Worm (Caenorhabditis elegans): ENCODE measurements around the gene vps-24.

vps-24 gene

DNA sequence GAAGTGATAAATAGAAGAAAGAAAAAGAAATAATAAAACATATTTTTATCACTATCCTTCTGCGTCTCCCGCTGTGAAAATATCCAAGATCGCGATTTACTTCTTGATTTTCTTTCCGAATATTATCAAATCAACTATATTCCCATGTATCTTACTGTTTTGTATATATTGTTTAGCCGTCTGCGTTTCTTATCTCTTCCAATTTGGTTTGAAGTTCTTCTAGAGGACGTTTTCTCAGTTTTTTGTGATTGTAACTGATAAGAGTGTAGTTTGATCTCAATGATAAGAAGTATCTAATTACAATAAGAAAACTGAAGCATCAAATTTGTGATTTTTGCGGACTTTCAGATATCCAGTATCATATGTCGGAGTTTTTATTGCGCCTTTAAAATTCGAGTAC, 33.1 kb upstream of the vps-24 start (continued):
- TF ChIP-seq ceh-44 (GFP tag; IDR thresholded peaks at IDR 0.05) = no peak
- TF ChIP-seq Y5F2A.4 (GFP tag; optimal IDR thresholded peaks at IDR 0.05) = no peak
- no peak for TF ChIP-seq hlh-30 (tag; optimal IDR thresholded peaks at IDR 0.05; ENCODE audit: insufficient read depth)
- no peak for TF ChIP-seq daf-16 (GFP tag; optimal IDR thresholded peaks at IDR 0.05)
- TF ChIP-seq daf-16 (tag; optimal IDR thresholded peaks at IDR 0.05) = peak; percentile 46
- no peak for TF ChIP-seq snpc-1.2 (GFP tag; IDR thresholded peaks at IDR 0.05)
- TF ChIP-seq cey-2 (tag; optimal IDR thresholded peaks at IDR 0.05; ENCODE audit: borderline replicate concordance, insufficient read depth) = no peak
- no peak for TF ChIP-seq ceh-82 (tag; optimal IDR thresholded peaks at IDR 0.05)
- no peak for TF ChIP-seq nhr-41 (GFP tag; IDR thresholded peaks at IDR 0.05)
- TF ChIP-seq egl-43 (GFP tag; IDR thresholded peaks at IDR 0.05) = no peak
- TF ChIP-seq lsy-2 (tag; optimal IDR thresholded peaks at IDR 0.05) = no peak
- peak; percentile 50 for TF ChIP-seq dve-1 (tag; optimal IDR thresholded peaks at IDR 0.05; ENCODE audit: insufficient read depth)
- TF ChIP-seq nhr-25 (tag; optimal IDR thresholded peaks at IDR 0.05; ENCODE audit: borderline replicate concordance, insufficient read depth) = no peak
- no peak for TF ChIP-seq gei-8 (GFP tag; optimal IDR thresholded peaks at IDR 0.05)
- no peak for TF ChIP-seq lin-29 (GFP tag; IDR thresholded peaks at IDR 0.05)
- TF ChIP-seq zfp-3 (GFP tag; conservative IDR thresholded peaks at IDR 0.05) = no peak
- no peak for TF ChIP-seq F26F4.8 (GFP tag; conservative IDR thresholded peaks at IDR 0.05)
- no peak for TF ChIP-seq zip-11 (GFP tag; IDR thresholded peaks at IDR 0.05)
- TF ChIP-seq nhr-77 (tag; optimal IDR thresholded peaks at IDR 0.05) = peak; percentile 31

ce11 chrII:4966576-4966975, 27.2 kb upstream of the vps-24 start:
- TF ChIP-seq hlh-11 (tag; optimal IDR thresholded peaks at IDR 0.05) = peak; percentile 14
- TF ChIP-seq nhr-48 (tag; optimal IDR thresholded peaks at IDR 0.05) = no peak
- no peak for TF ChIP-seq tra-1 (GFP tag; IDR thresholded peaks at IDR 0.05)
- TF ChIP-seq tag-97 (GFP tag; IDR thresholded peaks at IDR 0.05) = no peak
- TF ChIP-seq lir-3 (tag; optimal IDR thresholded peaks at IDR 0.05) = no peak
- no peak for TF ChIP-seq duxl-1 (tag; optimal IDR thresholded peaks at IDR 0.05; ENCODE audit: poor library complexity)
- TF ChIP-seq daf-16 (GFP tag; optimal IDR thresholded peaks at IDR 0.05) = no peak
- peak; percentile 31 for TF ChIP-seq daf-16 (tag; optimal IDR thresholded peaks at IDR 0.05)
- TF ChIP-seq ama-1 (optimal IDR thresholded peaks at IDR 0.05) = no peak
- no peak for TF ChIP-seq T26A8.4 (GFP tag; IDR thresholded peaks at IDR 0.05)
- no peak for TF ChIP-seq spr-3 (GFP tag; optimal IDR thresholded peaks at IDR 0.05)
- no peak for TF ChIP-seq hlh-30 (tag; optimal IDR thresholded peaks at IDR 0.05; ENCODE audit: insufficient read depth)
- TF ChIP-seq mxl-3 (GFP tag; optimal IDR thresholded peaks at IDR 0.05) = no peak
- TF ChIP-seq madf-9 (GFP tag; conservative IDR thresholded peaks at IDR 0.05) = no peak
- TF ChIP-seq Y48G9A.11 (GFP tag; IDR thresholded peaks at IDR 0.05) = no peak
- TF ChIP-seq spr-1 (tag; optimal IDR thresholded peaks at IDR 0.05) = no peak
- no peak for TF ChIP-seq dmd-9 (GFP tag; IDR thresholded peaks at IDR 0.05)
- no peak for TF ChIP-seq set-16 (GFP tag; IDR thresholded peaks at IDR 0.05)
- no peak for TF ChIP-seq daf-8 (GFP tag; IDR thresholded peaks at IDR 0.05)
- peak; percentile 15 for TF ChIP-seq nhr-28 (tag; optimal IDR thresholded peaks at IDR 0.05)
- TF ChIP-seq ceh-28 (tag; optimal IDR thresholded peaks at IDR 0.05) = no peak
- TF ChIP-seq ZK337.2 (GFP tag; IDR thresholded peaks at IDR 0.05) = no peak
- TF ChIP-seq ceh-62 (tag; optimal IDR thresholded peaks at IDR 0.05) = no peak
- TF ChIP-seq ceh-20 (GFP tag; IDR thresholded peaks at IDR 0.05) = no peak
- TF ChIP-seq zip-11 (GFP tag; IDR thresholded peaks at IDR 0.05) = no peak
- TF ChIP-seq vab-7 (GFP tag; IDR thresholded peaks at IDR 0.05) = no peak
- no peak for TF ChIP-seq arid-1 (GFP tag; conservative IDR thresholded peaks at IDR 0.05)
- TF ChIP-seq ctbp-1 (GFP tag; IDR thresholded peaks at IDR 0.05) = no peak
- peak; percentile 59 for TF ChIP-seq php-3 (GFP tag; IDR thresholded peaks at IDR 0.05)
- no peak for TF ChIP-seq ceh-82 (tag; optimal IDR thresholded peaks at IDR 0.05)
- no peak for TF ChIP-seq ces-1 (GFP tag; optimal IDR thresholded peaks at IDR 0.05)
- no peak for TF ChIP-seq nhr-237 (tag; optimal IDR thresholded peaks at IDR 0.05)
- TF ChIP-seq lin-39 (tag; optimal IDR thresholded peaks at IDR 0.05) = no peak
- peak; percentile 76 for TF ChIP-seq dve-1 (tag; optimal IDR thresholded peaks at IDR 0.05; ENCODE audit: insufficient read depth)
- TF ChIP-seq F26F4.8 (GFP tag; conservative IDR thresholded peaks at IDR 0.05) = no peak
- TF ChIP-seq R02D3.7 (tag; optimal IDR thresholded peaks at IDR 0.05) = no peak
- TF ChIP-seq pqm-1 (tag; optimal IDR thresholded peaks at IDR 0.05) = peak; percentile 14
